Worm (Caenorhabditis elegans) whole organism, L1 larva: ENCODE data around the gene nlp-67.

Experiments used
- C34B4.2 ChIP-seq: sonication (generic microtip); optimal IDR thresholded peaks from 2 replicates; lab custom pipeline; 2017; ENCODE audit warnings: mild to moderate bottlenecking, missing genetic modification characterization, missing compliant biosample characterization
- ama-1 ChIP-seq: fragments of 150-350 bp; optimal IDR thresholded peaks from 2 replicates; lab custom pipeline; 2014
- blmp-1 ChIP-seq: fragments of 150-350 bp; optimal IDR thresholded peaks from 2 replicates; lab custom pipeline; 2014; ENCODE audit warnings: missing biosample characterization, missing genetic modification characterization
- ceh-63 ChIP-seq: fragments of 200-800 bp; sonication (Bioruptor generic); optimal IDR thresholded peaks from 2 replicates; lab custom pipeline; 2018; ENCODE audit warnings: mild to moderate bottlenecking, missing genetic modification characterization, missing compliant biosample characterization
- ceh-88 ChIP-seq: fragments of 200-800 bp; sonication (Bioruptor generic); IDR thresholded peaks from 2 replicates; pipeline ENCODE4 v1.3.6; 2022; ENCODE audit warnings: missing genetic modification characterization, missing compliant biosample characterization
- dsc-1 ChIP-seq: sonication (generic microtip); optimal IDR thresholded peaks from 2 replicates; lab custom pipeline; 2016; ENCODE audit warnings: mild to moderate bottlenecking, missing genetic modification characterization, missing compliant biosample characterization
- efl-1 ChIP-seq, 4 experiments: fragments of 150-350 bp; optimal IDR thresholded peaks in 3 of 4; peaks in 1 of 4; 1 replicate in 1 of 4; 2 replicates in 3 of 4; lab custom pipeline; 2014; ENCODE audit warnings: missing biosample characterization in 2 of 4, missing genetic modification characterization in 2 of 4, missing genetic modification reagents in 2 of 4
- efl-3 ChIP-seq: fragments of 200-800 bp; sonication (Bioruptor generic); optimal IDR thresholded peaks from 2 replicates; lab custom pipeline; 2018; ENCODE audit warnings: mild to moderate bottlenecking, missing genetic modification characterization, missing compliant biosample characterization
- egl-27 ChIP-seq, 2 experiments: fragments of 150-350 bp in 1 of 2; sonication (generic microtip); optimal IDR thresholded peaks; 3 replicates each; lab custom pipeline; 2017 to 2018; ENCODE audit warnings: missing biosample characterization in 2 of 2, missing genetic modification characterization in 2 of 2, missing genetic modification reagents in 2 of 2
- elt-3 ChIP-seq, 6 experiments: fragments of 150-350 bp in 1 of 6; sonication (generic microtip); optimal IDR thresholded peaks; 2 replicates each; lab custom pipeline; 2017 to 2018; ENCODE audit warnings: missing biosample characterization in 6 of 6, missing genetic modification characterization in 6 of 6, inconsistent platforms in 1 of 6
- ets-5 ChIP-seq: fragments of 200-800 bp; sonication (Bioruptor generic); IDR thresholded peaks from 2 replicates; pipeline ENCODE4 v1.3.6; 2022; ENCODE audit warnings: missing genetic modification characterization, missing compliant biosample characterization
- fkh-10 ChIP-seq: sonication (generic microtip); optimal IDR thresholded peaks from 2 replicates; lab custom pipeline; 2017; ENCODE audit warnings: missing biosample characterization, missing genetic modification reagents, missing genetic modification characterization
- fkh-8 ChIP-seq: sonication (generic microtip); optimal IDR thresholded peaks from 2 replicates; lab custom pipeline; 2016; ENCODE audit warnings: mild to moderate bottlenecking, missing genetic modification characterization, missing compliant biosample characterization
- fos-1 ChIP-seq: fragments of 150-350 bp; optimal IDR thresholded peaks from 2 replicates; lab custom pipeline; 2014; ENCODE audit warnings: missing biosample characterization, missing genetic modification characterization
- hlh-4 ChIP-seq: sonication (generic microtip); optimal IDR thresholded peaks from 2 replicates; lab custom pipeline; 2016; ENCODE audit warnings: mild to moderate bottlenecking, missing genetic modification characterization, missing compliant biosample characterization
- hpl-2 ChIP-seq: fragments of 150-350 bp; optimal IDR thresholded peaks from 2 replicates; lab custom pipeline; 2014; ENCODE audit warnings: missing biosample characterization, missing genetic modification reagents, missing genetic modification characterization
- irx-1 ChIP-seq: sonication (generic microtip); optimal IDR thresholded peaks from 2 replicates; lab custom pipeline; 2016; ENCODE audit warnings: missing genetic modification characterization, missing compliant biosample characterization
- lin-13 ChIP-seq: fragments of 150-350 bp; optimal IDR thresholded peaks from 2 replicates; lab custom pipeline; 2014; ENCODE audit warnings: missing biosample characterization, missing genetic modification reagents, missing genetic modification characterization
- lin-14 ChIP-seq: fragments of 200-800 bp; sonication (Bioruptor generic); optimal IDR thresholded peaks from 2 replicates; lab custom pipeline; 2018; ENCODE audit warnings: mild to moderate bottlenecking, missing genetic modification characterization, moderate library complexity, missing compliant biosample characterization
- lir-3 ChIP-seq: sonication (generic microtip); optimal IDR thresholded peaks from 2 replicates; lab custom pipeline; 2016; ENCODE audit warnings: mild to moderate bottlenecking, missing genetic modification characterization, moderate library complexity, missing compliant biosample characterization; ENCODE audit not compliant: poor library complexity
- lsy-2 ChIP-seq, 2 experiments: fragments of 150-350 bp; optimal IDR thresholded peaks; 2 replicates each; lab custom pipeline; 2014; ENCODE audit warnings: missing biosample characterization in 2 of 2, missing genetic modification characterization in 2 of 2
- mdl-1 ChIP-seq, 2 experiments: fragments of 150-350 bp; optimal IDR thresholded peaks; 2 replicates each; lab custom pipeline; 2014 to 2017; ENCODE audit warnings: missing biosample characterization in 2 of 2, missing genetic modification characterization in 2 of 2, inconsistent platforms in 1 of 2
- nhr-11 ChIP-seq: fragments of 150-350 bp; optimal IDR thresholded peaks from 2 replicates; lab custom pipeline; 2014; ENCODE audit warnings: missing biosample characterization, missing genetic modification characterization
- nhr-19 ChIP-seq: fragments of 200-800 bp; sonication (Bioruptor generic); conservative IDR thresholded peaks from 2 replicates; pipeline ENCODE4 v1.3.6; 2022; ENCODE audit warnings: missing genetic modification characterization, missing compliant biosample characterization
- nhr-20 ChIP-seq: sonication (generic microtip); optimal IDR thresholded peaks from 2 replicates; lab custom pipeline; 2016; ENCODE audit warnings: mild to moderate bottlenecking, missing genetic modification characterization, missing compliant biosample characterization
- nhr-28 ChIP-seq: fragments of 150-350 bp; optimal IDR thresholded peaks from 2 replicates; lab custom pipeline; 2014; ENCODE audit warnings: missing biosample characterization, missing genetic modification characterization
- nhr-47 ChIP-seq: sonication (generic microtip); optimal IDR thresholded peaks from 2 replicates; lab custom pipeline; 2016; ENCODE audit warnings: mild to moderate bottlenecking, missing genetic modification characterization, moderate library complexity, missing compliant biosample characterization
- nhr-71 ChIP-seq: sonication (generic microtip); optimal IDR thresholded peaks from 2 replicates; lab custom pipeline; 2016; ENCODE audit warnings: mild to moderate bottlenecking, missing genetic modification characterization, moderate library complexity, missing compliant biosample characterization
- nhr-77 ChIP-seq: fragments of 150-350 bp; optimal IDR thresholded peaks from 2 replicates; lab custom pipeline; 2014; ENCODE audit warnings: missing biosample characterization, missing genetic modification characterization
- nhr-84 ChIP-seq: sonication (generic microtip); optimal IDR thresholded peaks from 2 replicates; lab custom pipeline; 2017; ENCODE audit warnings: missing biosample characterization, missing genetic modification characterization
- nhr-90 ChIP-seq: sonication (generic microtip); optimal IDR thresholded peaks from 2 replicates; lab custom pipeline; 2016; ENCODE audit warnings: mild to moderate bottlenecking, missing genetic modification characterization, missing compliant biosample characterization; ENCODE audit not compliant: poor library complexity
- pag-3 ChIP-seq: sonication (generic microtip); optimal IDR thresholded peaks from 2 replicates; lab custom pipeline; 2017; ENCODE audit warnings: missing genetic modification characterization, mild to moderate bottlenecking, missing compliant biosample characterization, antibody characterized with exemption, borderline replicate concordance; ENCODE audit not compliant: insufficient read depth
- pax-3 ChIP-seq: fragments of 200-800 bp; sonication (Bioruptor generic); optimal IDR thresholded peaks from 2 replicates; lab custom pipeline; 2018; ENCODE audit warnings: mild to moderate bottlenecking, missing genetic modification characterization, moderate library complexity, missing compliant biosample characterization
- rnt-1 ChIP-seq: sonication (generic microtip); optimal IDR thresholded peaks from 2 replicates; lab custom pipeline; 2016; ENCODE audit warnings: mild to moderate bottlenecking, missing genetic modification characterization, moderate library complexity, missing compliant biosample characterization
- skn-1 ChIP-seq: fragments of 150-350 bp; optimal IDR thresholded peaks from 2 replicates; lab custom pipeline; 2014; ENCODE audit warnings: missing biosample characterization, missing genetic modification characterization
- snu-23 ChIP-seq: sonication (generic microtip); optimal IDR thresholded peaks from 2 replicates; lab custom pipeline; 2016; ENCODE audit warnings: missing genetic modification characterization, missing compliant biosample characterization
- sox-4 ChIP-seq: sonication (generic microtip); optimal IDR thresholded peaks from 2 replicates; lab custom pipeline; 2016; ENCODE audit warnings: missing genetic modification characterization, missing compliant biosample characterization
- sup-37 ChIP-seq: fragments of 200-800 bp; sonication (Bioruptor generic); optimal IDR thresholded peaks from 2 replicates; lab custom pipeline; 2018; ENCODE audit warnings: mild to moderate bottlenecking, missing genetic modification characterization, missing compliant biosample characterization
- swsn-7 ChIP-seq: sonication (generic microtip); optimal IDR thresholded peaks from 2 replicates; lab custom pipeline; 2016; ENCODE audit warnings: missing genetic modification characterization, missing compliant biosample characterization
- tbx-2 ChIP-seq: sonication (generic microtip); optimal IDR thresholded peaks from 2 replicates; lab custom pipeline; 2016; ENCODE audit warnings: missing genetic modification characterization, missing compliant biosample characterization
- unc-30 ChIP-seq: sonication (generic microtip); optimal IDR thresholded peaks from 2 replicates; lab custom pipeline; 2017; ENCODE audit warnings: missing biosample characterization, missing genetic modification characterization
- unc-98 ChIP-seq: fragments of 200-800 bp; sonication (Bioruptor generic); IDR thresholded peaks from 2 replicates; pipeline ENCODE4 v1.3.6; 2022; ENCODE audit warnings: missing genetic modification characterization, missing compliant biosample characterization
- vab-15 ChIP-seq: sonication (generic microtip); optimal IDR thresholded peaks from 2 replicates; lab custom pipeline; 2017; ENCODE audit warnings: missing genotype, mild to moderate bottlenecking, missing genetic modification characterization, missing compliant biosample characterization
- xbp-1 ChIP-seq: sonication (generic microtip); optimal IDR thresholded peaks from 2 replicates; lab custom pipeline; 2016; ENCODE audit warnings: missing genetic modification characterization, missing compliant biosample characterization
- ztf-11 ChIP-seq, 2 experiments: sonication (generic microtip); optimal IDR thresholded peaks; 2 replicates each; lab custom pipeline; 2016 to 2017; ENCODE audit warnings: missing genetic modification characterization in 2 of 2, missing biosample characterization in 1 of 2, missing compliant biosample characterization in 1 of 2

The nlp-67 gene

DNA sequence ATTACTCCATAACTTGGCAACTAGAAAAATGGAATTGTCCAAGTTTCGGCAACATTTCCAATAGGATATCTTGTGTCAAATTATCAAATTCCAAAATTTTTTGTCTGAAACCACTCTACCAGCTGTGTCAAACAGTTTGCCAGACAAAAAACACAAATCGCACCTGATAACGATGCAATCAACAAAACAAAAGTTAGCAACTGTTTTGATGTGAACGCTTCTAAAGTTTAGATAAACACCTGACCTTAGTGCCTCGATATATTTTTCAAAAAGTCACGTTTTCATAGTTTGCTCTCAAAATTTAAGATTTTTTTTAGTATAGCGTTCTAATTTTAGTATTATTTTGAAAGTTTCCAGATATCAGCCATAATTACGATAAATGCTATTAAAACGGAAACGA lies 32.9 kb upstream of the nlp-67 start:
- TF ChIP-seq ceh-63 (GFP tag; lab: Kevin White, UChicago) (no peak), lir-3 (tag; lab: Kevin White, UChicago) (no peak), tbx-2 (tag; lab: Kevin White, UChicago) (no peak)

DNA sequence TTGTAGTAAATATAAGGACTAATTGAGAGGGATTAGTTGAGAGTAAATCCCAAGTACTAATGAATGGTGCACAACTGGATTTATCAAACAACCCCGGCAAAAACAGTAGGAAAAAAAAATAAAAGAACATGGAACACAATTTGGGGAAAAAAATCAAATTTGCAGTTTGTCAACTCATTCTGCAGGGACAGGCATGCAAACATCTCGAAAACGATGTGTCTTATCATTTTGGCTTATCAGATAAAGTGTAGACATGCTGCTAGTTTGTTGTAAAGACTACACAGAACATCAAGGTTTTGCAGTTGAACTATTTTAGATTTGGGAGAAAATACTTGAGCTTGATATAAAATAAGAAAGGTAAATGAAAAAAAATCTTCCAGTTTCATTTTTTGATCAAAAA lies 30.4 kb upstream of the nlp-67 start:
- TF ChIP-seq pag-3 (tag; lab: Kevin White, UChicago) (no peak), lin-14 (GFP tag; lab: Kevin White, UChicago) (peak; percentile 6), lsy-2 (tag; optimal IDR thresholded peaks at IDR 0.05; lab: Kevin White, UChicago) (no peak)
- TF ChIP-seq, all 84 proteins: peak for 1

DNA sequence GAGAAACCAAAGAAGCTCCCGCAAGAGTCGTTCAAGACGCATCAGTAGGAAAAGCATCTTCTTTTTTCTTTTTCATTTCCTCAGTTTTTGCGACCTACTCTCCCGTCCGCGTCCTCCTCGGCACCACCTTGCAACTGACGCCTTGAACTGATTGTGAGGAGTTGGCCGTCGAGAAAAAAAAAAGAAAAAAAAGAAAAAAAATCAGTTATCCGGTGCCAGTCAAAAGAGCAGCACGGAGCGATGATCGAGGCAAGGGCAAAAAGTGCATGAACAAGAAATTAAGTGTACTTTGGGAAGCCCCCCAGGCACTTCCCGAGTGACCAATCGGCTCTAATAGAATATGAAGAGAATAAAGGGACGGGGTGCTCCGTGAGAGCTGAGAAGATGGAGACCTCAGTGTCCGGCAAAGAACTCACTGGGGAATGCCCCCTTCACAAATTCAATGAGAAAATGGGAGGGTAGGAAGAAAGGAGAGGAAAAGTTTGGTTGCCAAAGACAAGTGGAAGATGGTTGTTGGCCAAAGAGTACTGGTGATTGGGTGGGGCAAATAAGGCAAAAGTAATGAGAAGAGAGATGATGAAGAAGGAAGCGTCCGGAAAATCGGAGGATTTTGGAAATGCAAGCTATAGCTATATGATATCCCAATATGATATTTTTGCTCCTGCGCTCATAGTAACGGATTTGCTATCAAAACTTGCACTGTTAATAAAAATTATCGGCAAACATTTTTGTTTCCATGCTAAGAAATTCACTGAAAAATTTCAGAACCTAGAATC lies 28.8 kb upstream of the nlp-67 start:
- TF ChIP-seq rnt-1 (tag; lab: Kevin White, UChicago): peak; percentile 26
- TF ChIP-seq efl-1 (optimal IDR thresholded peaks at IDR 0.05; lab: Kevin White, UChicago): no peak
- peak in 1 of 2 experiments; percentile 77 for TF ChIP-seq efl-1 (GFP tag; optimal IDR thresholded peaks at IDR 0.05 in 1 of 2; lab: Kevin White, UChicago)
- peak; percentile 33 for TF ChIP-seq dsc-1
- TF ChIP-seq sox-4: no peak
- no peak for TF ChIP-seq irx-1
- peak; percentile 1 for TF ChIP-seq snu-23 (GFP tag; lab: Kevin White, UChicago)
- peak; percentile 49 for TF ChIP-seq lin-14 (GFP tag; lab: Kevin White, UChicago)
- TF ChIP-seq, all 84 proteins: peak for 5

DNA sequence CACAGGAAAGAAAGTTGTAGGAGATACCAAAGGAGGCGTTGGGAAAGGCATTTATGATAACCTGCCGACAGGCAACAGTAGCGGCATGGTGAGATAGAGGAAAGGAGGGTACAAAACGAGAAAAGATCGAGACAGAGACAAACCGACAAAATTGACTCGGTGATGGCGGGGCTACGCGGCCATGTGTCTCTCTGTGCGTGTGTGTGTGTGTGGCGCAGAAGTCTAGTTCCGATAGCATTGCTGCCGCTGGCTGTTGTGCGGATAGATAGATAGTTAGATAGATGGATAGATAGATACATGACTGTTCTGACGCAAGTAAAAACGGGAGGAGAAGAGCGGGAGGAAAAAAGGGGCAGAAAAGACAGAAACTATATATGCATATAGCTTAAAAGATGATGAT lies 27.3 kb upstream of the nlp-67 start:
- TF ChIP-seq skn-1 (tag; lab: Kevin White, UChicago): no peak
- TF ChIP-seq pax-3: no peak
- peak; percentile 73 for TF ChIP-seq nhr-20 (tag; lab: Kevin White, UChicago)
- TF ChIP-seq mdl-1 (tag; optimal IDR thresholded peaks at IDR 0.05; lab: Kevin White, UChicago): peak in 1 of 2 experiments; percentile 46
- TF ChIP-seq sox-4: no peak
- no peak for TF ChIP-seq nhr-28 (tag; lab: Kevin White, UChicago)
- TF ChIP-seq unc-30 (tag; lab: Kevin White, UChicago): no peak
- no peak for TF ChIP-seq egl-27 (tag; optimal IDR thresholded peaks at IDR 0.05; lab: Kevin White, UChicago)
- TF ChIP-seq hlh-4 (tag; lab: Kevin White, UChicago): no peak
- TF ChIP-seq vab-15 (tag; lab: Kevin White, UChicago): no peak
- no peak for TF ChIP-seq fkh-8 (tag; lab: Kevin White, UChicago)
- peak; percentile 16 for TF ChIP-seq nhr-47 (tag; lab: Kevin White, UChicago)
- TF ChIP-seq ztf-11 (tag; optimal IDR thresholded peaks at IDR 0.05; lab: Kevin White, UChicago): no peak
- peak; percentile 10 for TF ChIP-seq swsn-7
- TF ChIP-seq lir-3 (tag; lab: Kevin White, UChicago): no peak
- TF ChIP-seq sup-37 (GFP tag; lab: Kevin White, UChicago): no peak
- TF ChIP-seq fkh-10: no peak
- TF ChIP-seq irx-1: no peak
- TF ChIP-seq nhr-71: peak; percentile 35
- peak; percentile 39 for TF ChIP-seq nhr-90 (tag; lab: Kevin White, UChicago)
- TF ChIP-seq efl-3 (GFP tag; lab: Kevin White, UChicago): no peak
- TF ChIP-seq lin-13 (GFP tag; lab: Kevin White, UChicago): no peak
- TF ChIP-seq ama-1 (lab: Kevin White, UChicago): no peak
- TF ChIP-seq C34B4.2 (tag; lab: Kevin White, UChicago): no peak
- peak; percentile 11 for TF ChIP-seq nhr-77
- peak in 3 of 6 experiments; percentile 52 to 61 (median 60) for TF ChIP-seq elt-3 (tag; optimal IDR thresholded peaks at IDR 0.05; lab: Kevin White, UChicago)
- TF ChIP-seq ets-5 (GFP tag; lab: Robert Waterston, UW): no peak
- TF ChIP-seq xbp-1 (tag; lab: Kevin White, UChicago): no peak
- no peak for TF ChIP-seq hpl-2 (GFP tag; lab: Kevin White, UChicago)
- 0 out of 2 replicates have a peak, but pooled peaks have one; percentile 2 for TF ChIP-seq nhr-19 (GFP tag; lab: Robert Waterston, UW)
- TF ChIP-seq fos-1 (tag; lab: Kevin White, UChicago): no peak
- no peak for TF ChIP-seq unc-98
- TF ChIP-seq nhr-11: no peak
- no peak for TF ChIP-seq ceh-88
- TF ChIP-seq nhr-84: no peak
- TF ChIP-seq blmp-1: peak; percentile 52
